Fruit fly (Drosophila melanogaster): ENCODE measurements around the gene Usp14.

DNA sequence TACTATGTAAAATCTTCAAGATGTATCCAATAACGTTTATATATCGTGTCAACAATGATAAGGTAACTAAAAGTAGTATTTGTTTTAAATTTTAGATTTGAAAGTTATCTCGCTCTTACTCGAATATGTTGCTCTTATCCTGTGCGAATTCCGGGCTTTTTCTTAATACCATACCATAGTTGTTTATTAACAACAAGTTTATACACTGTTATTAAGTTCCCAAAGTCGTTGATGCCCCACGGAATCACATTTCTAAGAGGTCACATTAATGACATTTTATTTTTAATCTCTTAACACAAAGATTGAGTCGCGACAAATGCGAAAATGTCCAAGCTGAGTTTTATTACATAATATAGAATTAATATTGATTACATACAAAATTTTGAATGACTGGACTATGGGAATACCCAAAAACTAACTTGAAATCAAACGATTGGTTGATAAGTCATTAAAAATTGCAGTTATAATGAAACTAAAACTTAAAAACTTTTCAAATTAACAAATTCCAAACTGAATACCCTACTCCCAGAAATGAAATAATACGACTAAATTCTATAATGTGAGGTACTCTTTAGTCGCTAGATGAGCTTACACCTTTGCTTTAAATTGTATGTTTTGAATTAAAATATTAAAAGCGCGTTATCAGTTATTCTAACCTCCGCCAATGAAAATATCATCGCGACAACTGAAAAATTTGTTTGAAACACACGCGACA lies 8.7 kb upstream of the Usp14 start, which contains the start of gene CG5381:
- TF ChIP-seq Hr38 (GFP tag; optimal IDR thresholded peaks at IDR 0.05) (no peak), CG32006 (GFP tag; optimal IDR thresholded peaks at IDR 0.05) (no peak), Gug (GFP tag; IDR thresholded peaks at IDR 0.05) (no peak), vri (GFP tag; optimal IDR thresholded peaks at IDR 0.05) (peak; percentile 47), Eip75B (GFP tag; optimal IDR thresholded peaks at IDR 0.05) (no peak), CG16779 (tag; optimal IDR thresholded peaks at IDR 0.05) (no peak), spab (GFP tag; optimal IDR thresholded peaks at IDR 0.05) (no peak), Lpt (GFP tag; optimal IDR thresholded peaks at IDR 0.05) (no peak), CG6854 (GFP tag; optimal IDR thresholded peaks at IDR 0.05) (no peak), lz (GFP tag; optimal IDR thresholded peaks at IDR 0.05) (no peak), fkh (GFP tag; optimal IDR thresholded peaks at IDR 0.05) (no peak), pdm3 (GFP tag; optimal IDR thresholded peaks at IDR 0.05) (no peak), CG6808 (GFP tag; optimal IDR thresholded peaks at IDR 0.05) (no peak), esn (GFP tag; optimal IDR thresholded peaks at IDR 0.05) (no peak)

Data from whole organism, prepupa.